Worm (Caenorhabditis elegans): Measurements from ENCODE around the gene ets-9.

DNA sequence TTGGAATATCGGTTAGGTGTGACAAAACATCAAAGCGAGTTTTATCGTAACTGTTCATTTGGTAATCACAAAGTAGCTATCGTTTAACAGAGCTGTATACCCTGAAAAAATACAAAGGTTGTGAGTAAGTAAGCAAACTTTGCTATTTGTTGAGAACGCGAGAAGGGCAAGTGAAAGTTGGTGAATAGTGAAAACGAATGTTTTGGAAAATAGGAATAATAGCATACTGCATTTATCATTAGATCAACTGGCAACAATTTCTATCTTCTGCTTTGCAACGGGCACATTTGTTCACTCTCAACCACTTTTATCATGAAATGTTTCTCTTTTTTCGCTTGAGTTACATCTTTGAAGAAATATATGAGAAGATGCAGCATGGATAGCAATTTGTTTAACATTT is 49.3 kb downstream of the ets-9 start, which contains the start of gene C24A8.5:
- TF ChIP-seq tbx-11 (GFP tag; IDR thresholded peaks at IDR 0.05) (no peak), ama-1 (optimal IDR thresholded peaks at IDR 0.05) (no peak), flt-1 (GFP tag; IDR thresholded peaks at IDR 0.05) (no peak), ets-7 (tag; optimal IDR thresholded peaks at IDR 0.05) (no peak), tra-4 (tag; optimal IDR thresholded peaks at IDR 0.05) (no peak), pes-1 (GFP tag; IDR thresholded peaks at IDR 0.05) (no peak), B0310.2 (tag; optimal IDR thresholded peaks at IDR 0.05) (no peak), sea-1 (GFP tag; conservative IDR thresholded peaks at IDR 0.05) (no peak), hnd-1 (tag; optimal IDR thresholded peaks at IDR 0.05) (no peak), hmg-4 (GFP tag; optimal IDR thresholded peaks at IDR 0.05) (no peak), tbx-37 (GFP tag; conservative IDR thresholded peaks at IDR 0.05) (no peak), ceh-36 (tag; optimal IDR thresholded peaks at IDR 0.05) (no peak), ceh-13 (GFP tag; optimal IDR thresholded peaks at IDR 0.05) (no peak), aly-1 (tag; optimal IDR thresholded peaks at IDR 0.05) (no peak)
